Worm (Caenorhabditis elegans) whole organism, L3 larva: ENCODE data around the gene cyp-31A2.

ENCODE experiments used
- R02D3.7 ChIP-seq: fragments of 150-350 bp; optimal IDR thresholded peaks from 2 replicates; lab custom pipeline; 2014; ENCODE audit warnings: missing biosample characterization, missing genetic modification characterization
- ama-1 ChIP-seq: fragments of 150-350 bp; optimal IDR thresholded peaks from 2 replicates; lab custom pipeline; 2018
- jun-1 ChIP-seq: fragments of 150-350 bp; optimal IDR thresholded peaks from 2 replicates; lab custom pipeline; 2014; ENCODE audit warnings: missing biosample characterization, missing genetic modification reagents, missing genetic modification characterization
- lin-15B ChIP-seq: fragments of 150-350 bp; optimal IDR thresholded peaks from 2 replicates; lab custom pipeline; 2014; ENCODE audit warnings: missing biosample characterization, missing genetic modification characterization
- nhr-28 ChIP-seq: fragments of 150-350 bp; optimal IDR thresholded peaks from 2 replicates; lab custom pipeline; 2014; ENCODE audit warnings: missing biosample characterization, missing genetic modification characterization
- ztf-11 ChIP-seq: fragments of 150-350 bp; optimal IDR thresholded peaks from 2 replicates; lab custom pipeline; 2014; ENCODE audit warnings: missing biosample characterization, missing genetic modification characterization

DNA sequence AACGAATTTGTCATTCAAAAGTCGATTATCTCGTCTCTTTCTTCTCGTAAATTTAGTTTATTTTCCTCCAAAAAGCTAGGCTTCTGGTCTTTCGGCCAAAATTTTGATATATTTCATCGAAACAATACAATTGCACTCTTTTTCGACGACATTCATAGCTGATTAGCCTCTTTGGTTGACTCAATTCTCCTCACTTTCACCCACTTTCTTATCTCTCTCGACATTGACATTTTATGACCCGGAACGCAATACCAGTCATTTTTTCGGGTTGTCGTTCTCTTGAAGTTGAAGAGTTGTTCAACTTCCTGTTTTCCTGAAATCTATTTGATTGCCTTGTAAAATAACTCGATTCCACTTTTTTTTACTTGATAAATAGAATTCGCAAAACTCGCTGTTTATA, 30.8 kb downstream of the cyp-31A2 start:
- TF ChIP-seq ama-1, result no peak
- TF ChIP-seq lin-15B, result no peak
- TF ChIP-seq ztf-11, result no peak
- TF ChIP-seq nhr-28 (tag; lab: Kevin White, UChicago), result no peak
- no peak for TF ChIP-seq R02D3.7 (tag; lab: Kevin White, UChicago)
- TF ChIP-seq jun-1 (tag; lab: Kevin White, UChicago), result no peak
